Worm (Caenorhabditis elegans) whole organism, early embryonic: ENCODE measurements around the gene ugt-55.

Experiments used
- B0310.2 ChIP-seq: sonication (generic microtip); optimal IDR thresholded peaks from 2 replicates; lab custom pipeline; 2016; ENCODE audit warnings: mild to moderate bottlenecking, missing genetic modification characterization, missing compliant biosample characterization
- F13C5.2 ChIP-seq: sonication (generic microtip); optimal IDR thresholded peaks from 2 replicates; lab custom pipeline; 2017; ENCODE audit warnings: mild to moderate bottlenecking, missing genetic modification characterization, inconsistent platforms, missing compliant biosample characterization
- aly-1 ChIP-seq: sonication (generic microtip); optimal IDR thresholded peaks from 2 replicates; lab custom pipeline; 2016; ENCODE audit warnings: missing genetic modification characterization, missing compliant biosample characterization
- ama-1 ChIP-seq: fragments of 150-350 bp; optimal IDR thresholded peaks from 2 replicates; lab custom pipeline; 2014
- ceh-13 ChIP-seq: fragments of 200-800 bp; sonication (Bioruptor generic); optimal IDR thresholded peaks from 2 replicates; lab custom pipeline; 2018; ENCODE audit warnings: mild to moderate bottlenecking, missing genetic modification characterization, missing compliant biosample characterization
- ceh-36 ChIP-seq: sonication (generic microtip); optimal IDR thresholded peaks from 2 replicates; lab custom pipeline; 2016; ENCODE audit warnings: missing genetic modification characterization, inconsistent platforms, missing compliant biosample characterization
- ets-7 ChIP-seq: sonication (generic microtip); optimal IDR thresholded peaks from 2 replicates; lab custom pipeline; 2016; ENCODE audit warnings: missing genotype, missing genetic modification characterization, missing compliant biosample characterization
- flt-1 ChIP-seq: fragments of 200-800 bp; sonication (Bioruptor generic); IDR thresholded peaks from 2 replicates; pipeline ENCODE4 v1.3.6; 2022; ENCODE audit warnings: missing genetic modification characterization, missing compliant biosample characterization
- hmbx-1 ChIP-seq: sonication (generic microtip); optimal IDR thresholded peaks from 2 replicates; lab custom pipeline; 2016; ENCODE audit warnings: mild to moderate bottlenecking, missing genetic modification characterization, missing compliant biosample characterization
- hmg-4 ChIP-seq: fragments of 200-800 bp; sonication (Bioruptor generic); optimal IDR thresholded peaks from 2 replicates; lab custom pipeline; 2018; ENCODE audit warnings: mild to moderate bottlenecking, missing genetic modification characterization, missing compliant biosample characterization
- hnd-1 ChIP-seq: sonication (generic microtip); optimal IDR thresholded peaks from 2 replicates; lab custom pipeline; 2016; ENCODE audit warnings: missing genetic modification characterization, missing compliant biosample characterization
- pes-1 ChIP-seq: fragments of 200-800 bp; sonication (Bioruptor generic); IDR thresholded peaks from 2 replicates; pipeline ENCODE4 v1.3.6; 2022; ENCODE audit warnings: missing genetic modification reagents, missing genetic modification characterization, missing compliant biosample characterization
- scrt-1 ChIP-seq: fragments of 200-800 bp; sonication (Bioruptor generic); IDR thresholded peaks from 2 replicates; pipeline ENCODE4 v1.3.6; 2022; ENCODE audit warnings: missing genetic modification characterization, missing compliant biosample characterization
- sea-1 ChIP-seq: fragments of 200-800 bp; sonication (Bioruptor generic); conservative IDR thresholded peaks from 2 replicates; pipeline ENCODE4 v1.3.6; 2022; ENCODE audit warnings: missing genetic modification characterization, missing compliant biosample characterization
- tbx-11 ChIP-seq: fragments of 200-800 bp; sonication (Bioruptor generic); IDR thresholded peaks from 2 replicates; pipeline ENCODE4 v1.3.6; 2022; ENCODE audit warnings: missing genetic modification characterization, missing compliant biosample characterization
- tbx-37 ChIP-seq: fragments of 200-800 bp; sonication (Bioruptor generic); conservative IDR thresholded peaks from 2 replicates; pipeline ENCODE4 v1.3.6; 2022; ENCODE audit warnings: missing genetic modification reagents, missing genetic modification characterization, missing compliant biosample characterization
- tra-4 ChIP-seq: sonication (generic microtip); optimal IDR thresholded peaks from 2 replicates; lab custom pipeline; 2017; ENCODE audit warnings: missing genetic modification characterization, missing compliant biosample characterization

Gene ugt-55

ce11 chrV:12296794-12297193, 40.3 kb downstream of the ugt-55 start:
- TF ChIP-seq ceh-13 (GFP tag; lab: Kevin White, UChicago), result no peak
- TF ChIP-seq pes-1 (GFP tag; lab: Robert Waterston, UW), result no peak
- no peak for TF ChIP-seq ceh-36 (tag; lab: Kevin White, UChicago)
- no peak for TF ChIP-seq ets-7 (tag; lab: Kevin White, UChicago)
- TF ChIP-seq sea-1 (GFP tag; lab: Robert Waterston, UW), result no peak
- TF ChIP-seq flt-1, result no peak
- no peak for TF ChIP-seq ama-1 (lab: Kevin White, UChicago)
- TF ChIP-seq hnd-1 (tag; lab: Kevin White, UChicago), result no peak
- TF ChIP-seq tbx-11 (GFP tag; lab: Robert Waterston, UW), result no peak
- no peak for TF ChIP-seq F13C5.2 (tag; lab: Kevin White, UChicago)
- no peak for TF ChIP-seq hmbx-1 (tag; lab: Kevin White, UChicago)
- TF ChIP-seq B0310.2, result no peak
- no peak for TF ChIP-seq scrt-1 (GFP tag; lab: Robert Waterston, UW)
- no peak for TF ChIP-seq aly-1 (tag; lab: Kevin White, UChicago)
- no peak for TF ChIP-seq tra-4 (tag; lab: Kevin White, UChicago)
- TF ChIP-seq tbx-37 (GFP tag; lab: Robert Waterston, UW), result no peak
- TF ChIP-seq hmg-4 (GFP tag; lab: Kevin White, UChicago), result no peak

- TF ChIP-seq B0310.2, result no peak
- TF ChIP-seq hmbx-1 (tag; lab: Kevin White, UChicago), result no peak
These were observed 41.7 kb downstream of the ugt-55 start for ce11 chrV:12298184-12298583.

- TF ChIP-seq ceh-36 (tag; lab: Kevin White, UChicago) (no peak), ceh-13 (GFP tag; lab: Kevin White, UChicago) (no peak), tbx-37 (GFP tag; lab: Robert Waterston, UW) (no peak), hmbx-1 (tag; lab: Kevin White, UChicago) (no peak), ets-7 (tag; lab: Kevin White, UChicago) (no peak), tbx-11 (GFP tag; lab: Robert Waterston, UW) (no peak), scrt-1 (GFP tag; lab: Robert Waterston, UW) (no peak), pes-1 (GFP tag; lab: Robert Waterston, UW) (no peak), F13C5.2 (tag; lab: Kevin White, UChicago) (no peak), hmg-4 (GFP tag; lab: Kevin White, UChicago) (no peak), B0310.2 (no peak), ama-1 (lab: Kevin White, UChicago) (no peak), hnd-1 (tag; lab: Kevin White, UChicago) (no peak)
These were observed 42.8 kb downstream of the ugt-55 start for ce11 chrV:12299244-12299766.

- TF ChIP-seq ets-7 (tag; lab: Kevin White, UChicago) (no peak), pes-1 (GFP tag; lab: Robert Waterston, UW) (no peak), ama-1 (lab: Kevin White, UChicago) (no peak), tbx-11 (GFP tag; lab: Robert Waterston, UW) (no peak)
These were observed 43.7 kb downstream of the ugt-55 start for ce11 chrV:12300166-12300565.

- TF ChIP-seq B0310.2, result no peak
- no peak for TF ChIP-seq flt-1
- TF ChIP-seq sea-1 (GFP tag; lab: Robert Waterston, UW), result no peak
- no peak for TF ChIP-seq ama-1 (lab: Kevin White, UChicago)
- TF ChIP-seq pes-1 (GFP tag; lab: Robert Waterston, UW), result no peak
- no peak for TF ChIP-seq hmbx-1 (tag; lab: Kevin White, UChicago)
- TF ChIP-seq ets-7 (tag; lab: Kevin White, UChicago), result no peak
- no peak for TF ChIP-seq ceh-13 (GFP tag; lab: Kevin White, UChicago)
- TF ChIP-seq F13C5.2 (tag; lab: Kevin White, UChicago), result no peak
- TF ChIP-seq scrt-1 (GFP tag; lab: Robert Waterston, UW), result no peak
- TF ChIP-seq tbx-11 (GFP tag; lab: Robert Waterston, UW), result no peak
These were observed 44.4 kb downstream of the ugt-55 start for ce11 chrV:12300780-12301460.

ce11 chrV:12301985-12302591, 45.6 kb downstream of the ugt-55 start, which contains the start of the genes frm-7 and F55C5.17:
TSS of gene frm-7 (plus strand) at chrV:12302484.
TSS of gene F55C5.17 (plus strand) at chrV:12302541.
- TF ChIP-seq sea-1 (GFP tag; lab: Robert Waterston, UW) (no peak), hmg-4 (GFP tag; lab: Kevin White, UChicago) (no peak), aly-1 (tag; lab: Kevin White, UChicago) (no peak), tbx-11 (GFP tag; lab: Robert Waterston, UW) (no peak), B0310.2 (no peak), ets-7 (tag; lab: Kevin White, UChicago) (no peak), F13C5.2 (tag; lab: Kevin White, UChicago) (no peak), scrt-1 (GFP tag; lab: Robert Waterston, UW) (no peak), flt-1 (no peak), tra-4 (tag; lab: Kevin White, UChicago) (no peak), hnd-1 (tag; lab: Kevin White, UChicago) (no peak), ceh-13 (GFP tag; lab: Kevin White, UChicago) (no peak), hmbx-1 (tag; lab: Kevin White, UChicago) (no peak), pes-1 (GFP tag; lab: Robert Waterston, UW) (no peak), tbx-37 (GFP tag; lab: Robert Waterston, UW) (no peak), ama-1 (lab: Kevin White, UChicago) (no peak)
